Worm (Caenorhabditis elegans): ENCODE data around the gene nhr-52.

DNA sequence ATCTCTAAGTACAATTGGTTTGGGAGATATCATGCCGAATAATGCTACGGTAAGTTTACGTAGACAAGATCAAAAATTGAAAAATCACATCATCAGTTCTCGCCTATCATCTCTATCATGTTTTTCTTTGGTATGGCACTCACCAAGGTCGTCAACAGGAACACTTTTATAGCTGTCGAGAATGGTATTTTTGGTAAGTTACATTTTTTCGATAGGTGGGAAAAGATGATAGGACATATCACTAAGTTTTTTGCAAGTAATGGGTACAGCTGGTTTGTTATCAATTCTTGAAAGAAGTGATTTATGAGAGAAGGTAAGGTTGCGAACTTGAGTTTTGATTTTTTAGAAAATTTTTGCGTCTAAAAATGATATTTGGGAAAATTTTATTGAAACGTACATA lies 30.7 kb downstream of the nhr-52 start:
- no peak for TF ChIP-seq tra-4 (tag; optimal IDR thresholded peaks at IDR 0.05)
- no peak for TF ChIP-seq scrt-1 (GFP tag; IDR thresholded peaks at IDR 0.05)
- no peak for TF ChIP-seq ama-1 (optimal IDR thresholded peaks at IDR 0.05)
- TF ChIP-seq flt-1 (GFP tag; IDR thresholded peaks at IDR 0.05), result no peak
- no peak for TF ChIP-seq tbx-11 (GFP tag; IDR thresholded peaks at IDR 0.05)
- no peak for TF ChIP-seq pes-1 (GFP tag; IDR thresholded peaks at IDR 0.05)
- TF ChIP-seq tbx-37 (GFP tag; conservative IDR thresholded peaks at IDR 0.05), result no peak
- TF ChIP-seq B0310.2 (tag; optimal IDR thresholded peaks at IDR 0.05), result no peak
- TF ChIP-seq hmbx-1 (tag; optimal IDR thresholded peaks at IDR 0.05), result no peak
- TF ChIP-seq hmg-4 (GFP tag; optimal IDR thresholded peaks at IDR 0.05), result no peak
- TF ChIP-seq aly-1 (tag; optimal IDR thresholded peaks at IDR 0.05), result no peak
- no peak for TF ChIP-seq ceh-36 (tag; optimal IDR thresholded peaks at IDR 0.05)
- TF ChIP-seq ets-7 (tag; optimal IDR thresholded peaks at IDR 0.05), result no peak
- TF ChIP-seq sea-1 (GFP tag; conservative IDR thresholded peaks at IDR 0.05), result no peak
